Worm (Caenorhabditis elegans): ENCODE data around the gene C29E4.10.

DNA sequence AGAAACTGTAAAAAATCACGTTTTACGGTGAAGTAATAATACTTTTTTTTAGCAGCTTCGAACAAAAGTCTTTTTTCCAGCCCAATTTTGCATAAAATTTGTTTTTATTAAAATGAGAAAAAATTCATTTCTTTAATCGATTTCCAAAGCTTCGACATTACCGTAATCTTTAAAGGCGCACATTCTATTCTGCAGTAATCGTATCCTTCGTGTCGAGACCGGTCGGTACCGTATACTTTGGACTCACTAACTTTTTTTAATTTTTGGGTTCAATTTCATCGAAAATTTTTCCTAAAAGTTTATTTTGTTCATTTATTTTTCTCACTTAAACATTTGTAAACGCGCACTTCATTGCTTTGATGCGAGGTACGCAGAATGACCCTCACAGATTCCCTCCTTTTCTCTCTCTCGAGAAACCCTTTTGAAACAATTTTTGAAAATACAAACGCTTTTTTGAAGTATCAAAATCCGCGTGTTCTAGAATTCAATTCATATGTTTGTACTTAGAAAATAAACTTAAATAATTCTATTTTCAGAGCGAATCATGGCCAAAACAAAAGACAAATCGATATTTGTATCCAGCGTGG lies 49.0 kb downstream of the C29E4.10 start, which contains the start of gene hrpk-2:
- TF ChIP-seq nhr-77 (tag; optimal IDR thresholded peaks at IDR 0.05), result no peak
- TF ChIP-seq lin-15B (tag; optimal IDR thresholded peaks at IDR 0.05), result no peak
- TF ChIP-seq mdl-1 (tag; optimal IDR thresholded peaks at IDR 0.05), result no peak
- no peak for TF ChIP-seq aly-2 (tag; optimal IDR thresholded peaks at IDR 0.05)
- no peak for TF ChIP-seq egl-27 (tag; optimal IDR thresholded peaks at IDR 0.05)
- TF ChIP-seq fos-1 (tag; optimal IDR thresholded peaks at IDR 0.05), result no peak
- no peak for TF ChIP-seq D1046.2 (GFP tag; IDR thresholded peaks at IDR 0.05)
- TF ChIP-seq nhr-11 (tag; optimal IDR thresholded peaks at IDR 0.05), result no peak
- no peak for TF ChIP-seq R02D3.7 (tag; optimal IDR thresholded peaks at IDR 0.05)
- TF ChIP-seq tra-1 (GFP tag; IDR thresholded peaks at IDR 0.05), result no peak
- TF ChIP-seq snpc-1.2 (GFP tag; IDR thresholded peaks at IDR 0.05), result no peak
- TF ChIP-seq ceh-28 (tag; optimal IDR thresholded peaks at IDR 0.05), result no peak

All from whole organism, L4 larva.